Fruit fly (Drosophila melanogaster) whole organism, embryonic: ENCODE results near the gene Mlp84B.

Experiments used
- Antp ChIP-seq: fragments of 200-800 bp; sonication (Bioruptor generic); optimal IDR thresholded peaks from 3 replicates; lab custom pipeline; 2016; ENCODE audit warnings: missing biosample characterization, missing genetic modification characterization
- CG10979 ChIP-seq: fragments of 200-800 bp; sonication (Bioruptor generic); optimal IDR thresholded peaks from 2 replicates; lab custom pipeline; 2018; ENCODE audit warnings: missing biosample characterization, mild to moderate bottlenecking, missing genetic modification characterization, moderate library complexity
- CG12071 ChIP-seq: fragments of 200-800 bp; sonication (Bioruptor generic); optimal IDR thresholded peaks from 3 replicates; lab custom pipeline; 2018; ENCODE audit warnings: missing biosample characterization, mild to moderate bottlenecking, missing genetic modification characterization
- CG12299 ChIP-seq: fragments of 200-800 bp; sonication (Bioruptor generic); optimal IDR thresholded peaks from 2 replicates; lab custom pipeline; 2018; ENCODE audit warnings: missing biosample characterization, mild to moderate bottlenecking, missing genetic modification characterization
- CG12391 ChIP-seq: fragments of 200-800 bp; sonication (Bioruptor generic); optimal IDR thresholded peaks from 3 replicates; lab custom pipeline; 2018; ENCODE audit warnings: missing biosample characterization, mild to moderate bottlenecking, missing genetic modification characterization, moderate library complexity
- CG14014 ChIP-seq: fragments of 200-800 bp; sonication (Bioruptor generic); IDR thresholded peaks from 2 replicates; pipeline ENCODE4 v1.3.6; 2022; ENCODE audit warnings: missing biosample characterization, missing genetic modification characterization
- CG15696 ChIP-seq: fragments of 200-800 bp; sonication (Bioruptor generic); optimal IDR thresholded peaks from 2 replicates; lab custom pipeline; 2019; ENCODE audit warnings: missing biosample characterization, mild to moderate bottlenecking, missing genetic modification characterization, moderate library complexity
- CG16815 ChIP-seq: fragments of 200-800 bp; sonication (Bioruptor generic); optimal IDR thresholded peaks from 3 replicates; lab custom pipeline; 2017; ENCODE audit warnings: missing biosample characterization, mild to moderate bottlenecking, missing genetic modification characterization
- CG16863 ChIP-seq: fragments of 200-800 bp; sonication (Bioruptor generic); optimal IDR thresholded peaks from 3 replicates; lab custom pipeline; 2016; ENCODE audit warnings: missing biosample characterization, missing genetic modification characterization
- CG17186 ChIP-seq: fragments of 200-800 bp; sonication (Bioruptor generic); optimal IDR thresholded peaks from 3 replicates; lab custom pipeline; 2017; ENCODE audit warnings: missing biosample characterization, missing genetic modification reagents, missing genetic modification characterization
- CG17829 ChIP-seq: fragments of 200-800 bp; optimal IDR thresholded peaks from 2 replicates; lab custom pipeline; 2019; ENCODE audit warnings: missing biosample characterization, mild to moderate bottlenecking, missing genetic modification characterization, moderate library complexity
- CG3163 ChIP-seq: fragments of 200-800 bp; sonication (Bioruptor generic); optimal IDR thresholded peaks from 3 replicates; lab custom pipeline; 2016; ENCODE audit warnings: missing biosample characterization, missing genetic modification characterization
- CG3407 ChIP-seq: fragments of 200-800 bp; sonication (Bioruptor generic); optimal IDR thresholded peaks from 2 replicates; lab custom pipeline; 2018; ENCODE audit warnings: missing biosample characterization, mild to moderate bottlenecking, missing genetic modification characterization
- CG34422 ChIP-seq: fragments of 200-800 bp; sonication (Bioruptor generic); IDR thresholded peaks from 3 replicates; pipeline ENCODE4 v1.3.6; 2022; ENCODE audit warnings: missing biosample characterization, missing genetic modification characterization
- CG3995 ChIP-seq: fragments of 200-800 bp; sonication (Bioruptor generic); optimal IDR thresholded peaks from 3 replicates; lab custom pipeline; 2016; ENCODE audit warnings: missing biosample characterization, missing genetic modification characterization
- CG4617 ChIP-seq: fragments of 200-800 bp; sonication (Bioruptor generic); optimal IDR thresholded peaks from 3 replicates; lab custom pipeline; 2016; ENCODE audit warnings: missing biosample characterization, missing genetic modification characterization, borderline replicate concordance
- CG6654 ChIP-seq: fragments of 200-800 bp; sonication (Bioruptor generic); optimal IDR thresholded peaks from 2 replicates; lab custom pipeline; 2017; ENCODE audit warnings: missing biosample characterization, mild to moderate bottlenecking, missing genetic modification characterization
- CG6791 ChIP-seq: fragments of 200-800 bp; sonication (Bioruptor generic); IDR thresholded peaks from 3 replicates; pipeline ENCODE4 v1.3.6; 2022; ENCODE audit warnings: missing biosample characterization, missing genetic modification characterization; ENCODE audit not compliant: partially characterized antibody
- CG7928 ChIP-seq: fragments of 200-800 bp; sonication (Bioruptor generic); optimal IDR thresholded peaks from 2 replicates; lab custom pipeline; 2017; ENCODE audit warnings: missing biosample characterization, mild to moderate bottlenecking, missing genetic modification characterization
- CG9797 ChIP-seq: fragments of 200-800 bp; sonication (Bioruptor generic); optimal IDR thresholded peaks from 3 replicates; lab custom pipeline; 2018; ENCODE audit warnings: missing biosample characterization, mild to moderate bottlenecking, missing genetic modification characterization
- Dek ChIP-seq: fragments of 200-800 bp; sonication (Bioruptor generic); optimal IDR thresholded peaks from 3 replicates; lab custom pipeline; 2019; ENCODE audit warnings: missing biosample characterization, mild to moderate bottlenecking, missing genetic modification characterization, moderate library complexity
- Dfd ChIP-seq, 2 experiments: fragments of >200 bp; optimal IDR thresholded peaks; 2 replicates each; lab custom pipeline; 2017; ENCODE audit warnings: missing biosample characterization in 2 of 2, missing genetic modification characterization in 2 of 2
- HLHmδ ChIP-seq: fragments of 200-800 bp; sonication (Bioruptor generic); optimal IDR thresholded peaks from 2 replicates; lab custom pipeline; 2018; ENCODE audit warnings: missing biosample characterization, mild to moderate bottlenecking, missing genetic modification characterization, moderate library complexity
- HmgZ ChIP-seq: fragments of 200-800 bp; sonication (Bioruptor generic); optimal IDR thresholded peaks from 2 replicates; lab custom pipeline; 2018; ENCODE audit warnings: missing biosample characterization, mild to moderate bottlenecking, missing genetic modification characterization
- Hmr ChIP-seq: fragments of 200-800 bp; sonication (Bioruptor generic); optimal IDR thresholded peaks from 3 replicates; lab custom pipeline; 2017; ENCODE audit warnings: mild to moderate bottlenecking, missing biosample characterization, missing genetic modification reagents, missing genetic modification characterization
- Hr78 ChIP-seq, 2 experiments: fragments of 200-800 bp in 1 of 2; fragments of >200 bp in 1 of 2; sonication (Bioruptor generic) in 1 of 2; optimal IDR thresholded peaks; 2 replicates each; lab custom pipeline; 2017 to 2019; ENCODE audit warnings: missing biosample characterization in 2 of 2, missing genetic modification characterization in 2 of 2, mild to moderate bottlenecking in 1 of 2, moderate library complexity in 1 of 2
- Neu2 ChIP-seq: fragments of 200-800 bp; sonication (Bioruptor generic); optimal IDR thresholded peaks from 3 replicates; lab custom pipeline; 2016; ENCODE audit warnings: missing biosample characterization, missing genetic modification characterization, borderline replicate concordance
- Pdp1 ChIP-seq, 2 experiments: fragments of 200-800 bp; sonication (Bioruptor generic); optimal IDR thresholded peaks; 3 replicates each; lab custom pipeline; 2016; ENCODE audit warnings: missing biosample characterization in 2 of 2, missing genetic modification characterization in 2 of 2, mild to moderate bottlenecking in 1 of 2, moderate library complexity in 1 of 2
- Ravus ChIP-seq: fragments of 200-800 bp; sonication (Bioruptor generic); IDR thresholded peaks from 2 replicates; pipeline ENCODE4 v1.3.6; 2022; ENCODE audit warnings: missing biosample characterization, missing genetic modification characterization
- Sin3A ChIP-seq: fragments of >200 bp; optimal IDR thresholded peaks from 2 replicates; lab custom pipeline; 2018
- Taf1 ChIP-seq: fragments of 200-800 bp; sonication (Bioruptor generic); IDR thresholded peaks from 2 replicates; pipeline ENCODE4 v1.3.6; 2022; ENCODE audit warnings: missing biosample characterization, missing genetic modification characterization
- Xbp1 ChIP-seq: fragments of 200-800 bp; sonication (Bioruptor generic); optimal IDR thresholded peaks from 3 replicates; lab custom pipeline; 2016; ENCODE audit warnings: missing biosample characterization, mild to moderate bottlenecking, missing genetic modification characterization
- bigmax ChIP-seq: fragments of 200-800 bp; sonication (Bioruptor generic); optimal IDR thresholded peaks from 2 replicates; lab custom pipeline; 2018; ENCODE audit warnings: missing biosample characterization, mild to moderate bottlenecking, missing genetic modification characterization
- cad ChIP-seq: fragments of >200 bp; optimal IDR thresholded peaks from 2 replicates; lab custom pipeline; 2017; ENCODE audit warnings: missing biosample characterization, missing genetic modification characterization
- chinmo ChIP-seq: fragments of 200-800 bp; sonication (Bioruptor generic); IDR thresholded peaks from 4 replicates; pipeline ENCODE4 v1.3.6; 2022; ENCODE audit warnings: missing biosample characterization, missing genetic modification characterization; ENCODE audit not compliant: partially characterized antibody
- gcm ChIP-seq: fragments of 200-800 bp; sonication (Bioruptor generic); optimal IDR thresholded peaks from 2 replicates; lab custom pipeline; 2019; ENCODE audit warnings: missing biosample characterization, mild to moderate bottlenecking, missing genetic modification characterization, moderate library complexity
- gsb-n ChIP-seq: fragments of 200-800 bp; sonication (Bioruptor generic); optimal IDR thresholded peaks from 3 replicates; lab custom pipeline; 2018; ENCODE audit warnings: missing biosample characterization, mild to moderate bottlenecking, missing genetic modification characterization
- hth ChIP-seq: fragments of >200 bp; optimal IDR thresholded peaks from 2 replicates; lab custom pipeline; 2017; ENCODE audit warnings: inconsistent platforms
- insv ChIP-seq, 2 experiments: fragments of 200-800 bp; sonication (Bioruptor generic); optimal IDR thresholded peaks; 3 replicates each; lab custom pipeline; 2016 to 2018; ENCODE audit warnings: missing biosample characterization in 2 of 2, missing genetic modification characterization in 2 of 2
- jing ChIP-seq: fragments of 200-800 bp; sonication (Bioruptor generic); optimal IDR thresholded peaks from 2 replicates; lab custom pipeline; 2018; ENCODE audit warnings: missing biosample characterization, mild to moderate bottlenecking, missing genetic modification characterization
- kni ChIP-seq: fragments of 200-800 bp; sonication (Bioruptor generic); optimal IDR thresholded peaks from 3 replicates; lab custom pipeline; 2017; ENCODE audit warnings: mild to moderate bottlenecking, missing biosample characterization, missing genetic modification reagents, missing genetic modification characterization
- knrl ChIP-seq: fragments of 200-800 bp; sonication (Bioruptor generic); IDR thresholded peaks from 3 replicates; pipeline ENCODE4 v1.3.6; 2022; ENCODE audit warnings: missing biosample characterization, missing genetic modification characterization; ENCODE audit not compliant: partially characterized antibody
- nmo ChIP-seq: fragments of 200-800 bp; sonication (Bioruptor generic); optimal IDR thresholded peaks from 2 replicates; lab custom pipeline; 2018; ENCODE audit warnings: missing biosample characterization, mild to moderate bottlenecking, missing genetic modification characterization, moderate library complexity
- odd ChIP-seq: fragments of 200-800 bp; sonication (Bioruptor generic); optimal IDR thresholded peaks from 2 replicates; lab custom pipeline; 2017; ENCODE audit warnings: missing biosample characterization, mild to moderate bottlenecking, missing genetic modification characterization
- p53 ChIP-seq: fragments of 200-800 bp; sonication (Bioruptor generic); optimal IDR thresholded peaks from 2 replicates; lab custom pipeline; 2016; ENCODE audit warnings: missing biosample characterization, missing genetic modification characterization
- repo ChIP-seq: fragments of 200-800 bp; sonication (Bioruptor generic); optimal IDR thresholded peaks from 2 replicates; lab custom pipeline; 2016; ENCODE audit warnings: missing biosample characterization, missing genetic modification characterization
- slbo ChIP-seq: fragments of 200-800 bp; sonication (Bioruptor generic); IDR thresholded peaks from 2 replicates; pipeline ENCODE4 v1.3.6; 2022; ENCODE audit warnings: missing biosample characterization, missing genetic modification characterization
- trem ChIP-seq: fragments of 200-800 bp; optimal IDR thresholded peaks from 3 replicates; lab custom pipeline; 2019; ENCODE audit warnings: missing biosample characterization, mild to moderate bottlenecking, missing genetic modification characterization, moderate library complexity
- usp ChIP-seq: fragments of >200 bp; optimal IDR thresholded peaks from 2 replicates; lab custom pipeline; 2017; ENCODE audit warnings: missing biosample characterization, missing genetic modification characterization
- vvl ChIP-seq: fragments of 200-800 bp; sonication (Bioruptor generic); IDR thresholded peaks from 2 replicates; pipeline ENCODE4 v1.3.6; 2022; ENCODE audit warnings: missing biosample characterization, missing genetic modification characterization
- z ChIP-seq: fragments of 200-800 bp; sonication (Bioruptor generic); IDR thresholded peaks from 3 replicates; pipeline ENCODE4 v1.3.6; 2022; ENCODE audit warnings: missing biosample characterization, missing genetic modification characterization

Gene Mlp84B

DNA sequence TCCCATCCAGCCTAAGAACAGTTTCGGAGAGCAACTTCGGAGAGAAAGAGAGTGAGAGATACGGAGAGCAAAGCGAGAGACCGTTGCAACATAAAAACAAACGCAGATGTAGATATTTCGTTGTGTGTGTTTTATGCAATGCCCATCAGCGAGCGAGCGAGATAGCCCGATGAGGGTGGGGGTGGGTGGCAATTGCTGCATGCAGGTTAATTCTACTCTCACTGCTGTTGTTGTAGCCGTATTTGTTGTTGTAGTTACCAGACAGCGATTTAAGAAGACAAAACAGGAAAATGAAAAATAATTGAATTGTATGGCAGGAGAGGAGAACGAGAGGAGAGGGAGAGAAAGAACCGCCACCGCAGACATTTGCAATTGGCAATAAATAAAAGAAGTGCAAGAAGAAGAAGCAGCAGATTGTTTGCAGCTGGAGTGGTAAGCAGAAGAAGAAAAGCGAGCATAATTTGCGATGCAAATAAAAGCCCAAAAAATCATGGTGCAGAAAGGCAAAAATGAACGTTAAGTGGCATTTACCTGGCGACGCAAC lies 7.7 kb downstream of the Mlp84B start (continued):
- TF ChIP-seq Pdp1 (GFP tag; optimal IDR thresholded peaks at IDR 0.05; lab: Kevin White, UChicago): peak in 1 of 2 experiments; percentile 92
- TF ChIP-seq CG7928 (GFP tag; lab: Kevin White, UChicago): no peak
- no peak for TF ChIP-seq slbo
- TF ChIP-seq CG12299 (tag; lab: Kevin White, UChicago): no peak
- TF ChIP-seq CG12391 (tag; lab: Kevin White, UChicago): no peak
- TF ChIP-seq CG9797 (GFP tag; lab: Kevin White, UChicago): no peak
- no peak for TF ChIP-seq gsb-n (tag; lab: Kevin White, UChicago)
- TF ChIP-seq Sin3A (lab: Kevin White, UChicago): no peak
- no peak for TF ChIP-seq CG17186 (GFP tag; lab: Kevin White, UChicago)
- TF ChIP-seq jing (GFP tag; lab: Kevin White, UChicago): no peak
- no peak for TF ChIP-seq CG6791 (GFP tag; lab: Robert Waterston, UW)
- TF ChIP-seq Dfd (GFP tag; optimal IDR thresholded peaks at IDR 0.05; lab: Kevin White, UChicago): no peak
- no peak for TF ChIP-seq CG6654 (GFP tag; lab: Kevin White, UChicago)
- TF ChIP-seq usp (GFP tag; lab: Kevin White, UChicago): no peak
- no peak for TF ChIP-seq nmo (GFP tag; lab: Kevin White, UChicago)
- no peak for TF ChIP-seq insv (GFP tag; optimal IDR thresholded peaks at IDR 0.05; lab: Kevin White, UChicago)
- TF ChIP-seq Neu2: no peak
- TF ChIP-seq cad: peak; percentile 68
- peak; percentile 54 for TF ChIP-seq gcm (GFP tag; lab: Kevin White, UChicago)
- TF ChIP-seq CG14014 (GFP tag; lab: Robert Waterston, UW): no peak
- no peak for TF ChIP-seq CG10979 (tag; lab: Kevin White, UChicago)
- no peak for TF ChIP-seq CG3995 (GFP tag; lab: Kevin White, UChicago)
- peak; percentile 71 for TF ChIP-seq kni (GFP tag; lab: Kevin White, UChicago)
- no peak for TF ChIP-seq repo (GFP tag; lab: Kevin White, UChicago)
- TF ChIP-seq CG3163 (GFP tag; lab: Kevin White, UChicago): no peak
- no peak for TF ChIP-seq CG12071 (GFP tag; lab: Kevin White, UChicago)
- no peak for TF ChIP-seq Antp (GFP tag; lab: Kevin White, UChicago)
- no peak for TF ChIP-seq vvl
- no peak for TF ChIP-seq Ravus (GFP tag; lab: Robert Waterston, UW)
- no peak for TF ChIP-seq Hmr (GFP tag; lab: Kevin White, UChicago)
- no peak for TF ChIP-seq odd
- TF ChIP-seq CG17829 (tag; lab: Kevin White, UChicago): no peak
- no peak for TF ChIP-seq Taf1
- no peak for TF ChIP-seq knrl (GFP tag; lab: Robert Waterston, UW)
- no peak for TF ChIP-seq p53 (GFP tag; lab: Kevin White, UChicago)
- TF ChIP-seq CG3407 (GFP tag; lab: Kevin White, UChicago): no peak
- TF ChIP-seq Xbp1 (GFP tag; lab: Kevin White, UChicago): no peak
- peak; percentile 78; the same call in 1 of the 4 replicates for TF ChIP-seq chinmo (GFP tag; lab: Robert Waterston, UW)
- no peak for TF ChIP-seq hth (lab: Kevin White, UChicago)
- TF ChIP-seq Hr78 (GFP tag; optimal IDR thresholded peaks at IDR 0.05; lab: Kevin White, UChicago): no peak
- TF ChIP-seq CG4617 (GFP tag; lab: Kevin White, UChicago): no peak
- no peak for TF ChIP-seq CG16815 (GFP tag; lab: Kevin White, UChicago)
- no peak for TF ChIP-seq bigmax (GFP tag; lab: Kevin White, UChicago)
- TF ChIP-seq HmgZ (tag; lab: Kevin White, UChicago): no peak
- TF ChIP-seq CG34422 (GFP tag; lab: Robert Waterston, UW): no peak
- TF ChIP-seq Dek: no peak
- peak; percentile 61; the same call in 1 of the 3 replicates for TF ChIP-seq z (GFP tag; lab: Robert Waterston, UW)
- TF ChIP-seq HLHmδ: no peak
- TF ChIP-seq trem (tag; lab: Kevin White, UChicago): no peak
- TF ChIP-seq CG16863 (GFP tag; lab: Kevin White, UChicago): no peak
- TF ChIP-seq CG15696: no peak
